Fruit fly (Drosophila melanogaster): Measurements from ENCODE around the gene CG13005.
A peak's percentile ranks its signal among the peaks of the same experiment; 100 is the strongest.

Gene CG13005

DNA sequence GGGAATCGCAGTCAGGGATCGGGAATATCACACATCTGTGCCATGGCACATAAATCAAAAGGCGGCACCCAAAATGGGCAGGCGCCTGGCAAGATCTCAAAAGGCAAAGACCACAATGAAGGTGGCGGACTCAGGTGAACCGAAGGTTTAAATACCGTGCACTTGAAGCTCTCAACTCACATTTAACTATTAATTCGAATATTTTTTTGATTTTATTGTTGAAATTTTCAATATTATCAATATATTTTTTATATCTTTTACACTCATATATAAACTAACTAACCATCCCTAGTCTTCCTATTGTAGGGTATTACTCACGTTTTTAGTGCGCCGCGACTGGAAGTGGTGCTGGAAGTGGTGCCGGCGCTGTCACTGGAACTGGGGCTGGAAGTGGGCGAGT, 45.5 kb downstream of the CG13005 start (continued):
- TF ChIP-seq CG6765 (GFP tag; optimal IDR thresholded peaks at IDR 0.05) (no peak), Awh (GFP tag; IDR thresholded peaks at IDR 0.05) (no peak), Sox100B (GFP tag; optimal IDR thresholded peaks at IDR 0.05) (peak; percentile 7), fd102C (GFP tag; optimal IDR thresholded peaks at IDR 0.05) (no peak), Atf-2 (GFP tag; optimal IDR thresholded peaks at IDR 0.05) (no peak), CG1792 (GFP tag; optimal IDR thresholded peaks at IDR 0.05) (no peak), MESR4 (GFP tag; optimal IDR thresholded peaks at IDR 0.05) (no peak), nerfin-2 (GFP tag; IDR thresholded peaks at IDR 0.05; ENCODE audit: partially characterized antibody) (no peak), CG17359 (tag; optimal IDR thresholded peaks at IDR 0.05) (peak; percentile 27), dm (GFP tag; optimal IDR thresholded peaks at IDR 0.05) (no peak), Hsf (GFP tag; optimal IDR thresholded peaks at IDR 0.05) (no peak), CG12236 (GFP tag; optimal IDR thresholded peaks at IDR 0.05) (no peak), CrebB (tag; optimal IDR thresholded peaks at IDR 0.05) (no peak), CG6683 (GFP tag; optimal IDR thresholded peaks at IDR 0.05) (no peak), NC2β (GFP tag; optimal IDR thresholded peaks at IDR 0.05) (no peak), Hr51 (GFP tag; optimal IDR thresholded peaks at IDR 0.05) (peak in 1 of 2 experiments; percentile 8), CG18599 (GFP tag; optimal IDR thresholded peaks at IDR 0.05) (no peak), gsb (GFP tag; IDR thresholded peaks at IDR 0.05) (no peak), tio (GFP tag; optimal IDR thresholded peaks at IDR 0.05) (no peak), eve (GFP tag; optimal IDR thresholded peaks at IDR 0.05) (no peak)

DNA sequence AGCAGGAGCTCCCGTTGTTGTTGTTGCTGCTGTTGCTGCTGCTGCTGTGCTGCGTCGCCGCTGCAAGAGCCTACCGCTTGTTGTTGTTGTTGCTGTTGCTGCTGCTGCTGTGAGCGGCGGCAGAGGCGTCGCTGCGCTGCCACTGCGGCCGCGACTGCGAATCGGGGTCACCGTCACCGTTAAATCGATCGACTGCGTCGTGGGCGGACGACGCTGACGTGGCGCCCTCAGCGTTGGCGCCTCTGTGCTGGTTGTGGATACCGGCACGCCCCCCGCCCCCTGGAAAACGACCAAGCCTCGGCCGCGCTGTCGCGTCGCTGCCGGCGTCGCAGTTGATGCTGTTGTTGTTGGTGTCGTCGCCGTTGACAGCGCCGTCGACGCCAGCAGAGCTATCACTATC, 46.1 kb downstream of the CG13005 start:
- TF ChIP-seq ems (GFP tag; optimal IDR thresholded peaks at IDR 0.05) (no peak), CG17359 (tag; optimal IDR thresholded peaks at IDR 0.05) (no peak), CG11398 (GFP tag; optimal IDR thresholded peaks at IDR 0.05) (no peak), Hmx (GFP tag; optimal IDR thresholded peaks at IDR 0.05) (no peak), NC2α (GFP tag; optimal IDR thresholded peaks at IDR 0.05) (no peak), gro (GFP tag; optimal IDR thresholded peaks at IDR 0.05) (no peak), lilli (GFP tag; optimal IDR thresholded peaks at IDR 0.05) (no peak), Adf1 (GFP tag; IDR thresholded peaks at IDR 0.05) (peak; percentile 71), disco-r (GFP tag; optimal IDR thresholded peaks at IDR 0.05) (no peak), CG4282 (GFP tag; optimal IDR thresholded peaks at IDR 0.05) (no peak), CG15514 (GFP tag; optimal IDR thresholded peaks at IDR 0.05) (no peak), CG30403 (GFP tag; optimal IDR thresholded peaks at IDR 0.05) (no peak), so (GFP tag; IDR thresholded peaks at IDR 0.05) (no peak), CG8290 (GFP tag; optimal IDR thresholded peaks at IDR 0.05) (no peak), CG8290 (tag; optimal IDR thresholded peaks at IDR 0.05) (no peak), Optix (GFP tag; IDR thresholded peaks at IDR 0.05) (no peak), CG4360 (GFP tag; IDR thresholded peaks at IDR 0.05) (peak; percentile 84), D19A (tag; optimal IDR thresholded peaks at IDR 0.05) (no peak), CG12769 (tag; optimal IDR thresholded peaks at IDR 0.05) (no peak), CG6791 (GFP tag; IDR thresholded peaks at IDR 0.05; ENCODE audit: partially characterized antibody) (no peak), wdn (GFP tag; IDR thresholded peaks at IDR 0.05) (no peak), CrebB (tag; optimal IDR thresholded peaks at IDR 0.05) (no peak), esg (GFP tag; conservative IDR thresholded peaks at IDR 0.05) (no peak), Hr78 (GFP tag; optimal IDR thresholded peaks at IDR 0.05) (peak in 1 of 2 experiments; percentile 48), E2f2 (GFP tag; IDR thresholded peaks at IDR 0.05) (no peak), Ets65A (GFP tag) (peak; percentile 9), CG13624 (GFP tag; optimal IDR thresholded peaks at IDR 0.05) (no peak), CG17186 (GFP tag; optimal IDR thresholded peaks at IDR 0.05) (no peak), sr (GFP tag; IDR thresholded peaks at IDR 0.05) (peak; percentile 72), CG10543 (GFP tag; optimal IDR thresholded peaks at IDR 0.05) (no peak), CG31365 (tag; optimal IDR thresholded peaks at IDR 0.05) (no peak), CG6765 (GFP tag; optimal IDR thresholded peaks at IDR 0.05) (no peak), insv (GFP tag; optimal IDR thresholded peaks at IDR 0.05) (no peak), slp2 (GFP tag; optimal IDR thresholded peaks at IDR 0.05) (no peak), Nf-YB (GFP tag; optimal IDR thresholded peaks at IDR 0.05) (no peak)

All from whole organism, embryonic.